Worm (Caenorhabditis elegans): ENCODE measurements around the gene F20A1.4.

Gene F20A1.4

ce11 chrV:7036475-7036874 is 14.8 kb upstream of the F20A1.4 start, which contains the start of gene twk-11:
Gene twk-11 (minus strand): TSS chrV:7036575.
- TF ChIP-seq W03F9.2 (tag; optimal IDR thresholded peaks at IDR 0.05) (no peak), dao-5 (tag; optimal IDR thresholded peaks at IDR 0.05) (no peak), him-1 (tag; optimal IDR thresholded peaks at IDR 0.05) (no peak)

DNA sequence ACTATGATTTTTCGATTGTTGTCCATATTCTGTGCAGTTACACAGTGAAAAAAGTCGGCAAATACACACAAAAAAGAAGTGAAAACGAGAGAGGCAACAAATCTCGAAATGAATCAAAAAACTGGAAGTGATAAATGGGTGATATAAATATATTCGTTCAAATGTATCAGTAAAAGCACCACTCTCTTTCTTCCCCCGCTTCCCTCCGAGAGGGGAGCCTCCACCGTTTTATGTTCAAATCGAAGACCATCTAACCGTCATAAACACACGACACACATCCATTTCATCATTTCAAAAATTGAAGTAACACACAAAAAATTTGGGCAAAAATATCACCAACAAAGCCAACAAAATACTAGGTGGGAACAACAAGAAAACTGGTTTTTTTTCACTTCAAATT is 5.4 kb upstream of the F20A1.4 start, which contains the start of gene F20A1.6:
F20A1.6 (minus strand) TSS at position 101 of the 400 bp plus-strand sequence.
- TF ChIP-seq W03F9.2 (tag; optimal IDR thresholded peaks at IDR 0.05) = no peak
- no peak for TF ChIP-seq dao-5 (tag; optimal IDR thresholded peaks at IDR 0.05)
- no peak for TF ChIP-seq him-1 (tag; optimal IDR thresholded peaks at IDR 0.05)

DNA sequence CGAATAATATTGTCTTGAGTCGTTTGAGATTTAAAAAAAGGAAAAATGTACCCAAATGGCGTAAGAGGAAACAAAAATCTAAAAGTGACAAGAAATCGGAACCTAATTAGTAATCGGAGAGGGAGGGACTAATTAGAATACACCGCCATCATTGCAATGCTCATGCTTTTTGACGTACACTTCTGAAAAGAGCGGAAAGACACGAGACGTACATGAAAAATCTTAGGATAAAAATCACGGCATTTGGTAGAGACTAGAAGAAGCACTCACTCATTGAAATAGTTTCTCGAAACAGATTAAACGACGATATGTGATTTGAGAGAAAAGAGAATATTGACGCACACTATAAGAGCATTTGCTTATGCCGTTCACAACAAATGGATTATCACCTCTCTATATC is 1.3 kb upstream of the F20A1.4 start:
- no peak for TF ChIP-seq W03F9.2 (tag; optimal IDR thresholded peaks at IDR 0.05)
- TF ChIP-seq dao-5 (tag; optimal IDR thresholded peaks at IDR 0.05) = no peak
- TF ChIP-seq him-1 (tag; optimal IDR thresholded peaks at IDR 0.05) = no peak

- TF ChIP-seq W03F9.2 (tag; optimal IDR thresholded peaks at IDR 0.05) (no peak), dao-5 (tag; optimal IDR thresholded peaks at IDR 0.05) (no peak), him-1 (tag; optimal IDR thresholded peaks at IDR 0.05) (no peak)
Measured at ce11 chrV:7017059-7017458, 4.6 kb downstream of the F20A1.4 start, which contains the start of gene srsx-32. Gene srsx-32 (plus strand): TSS chrV:7017359.

- no peak for TF ChIP-seq W03F9.2 (tag; optimal IDR thresholded peaks at IDR 0.05)
- no peak for TF ChIP-seq him-1 (tag; optimal IDR thresholded peaks at IDR 0.05)
- TF ChIP-seq dao-5 (tag; optimal IDR thresholded peaks at IDR 0.05) = no peak
Measured at ce11 chrV:7015872-7016271, 5.8 kb downstream of the F20A1.4 start, which contains the start of gene C33G8.13. Gene C33G8.13 (minus strand): TSS chrV:7015972.

ce11 chrV:7012617-7013016 is 9.1 kb downstream of the F20A1.4 start, which contains the start of gene srw-127:
Gene srw-127 (plus strand): TSS chrV:7012917.
- no peak for TF ChIP-seq dao-5 (tag; optimal IDR thresholded peaks at IDR 0.05)
- no peak for TF ChIP-seq him-1 (tag; optimal IDR thresholded peaks at IDR 0.05)
- TF ChIP-seq W03F9.2 (tag; optimal IDR thresholded peaks at IDR 0.05) = no peak

DNA sequence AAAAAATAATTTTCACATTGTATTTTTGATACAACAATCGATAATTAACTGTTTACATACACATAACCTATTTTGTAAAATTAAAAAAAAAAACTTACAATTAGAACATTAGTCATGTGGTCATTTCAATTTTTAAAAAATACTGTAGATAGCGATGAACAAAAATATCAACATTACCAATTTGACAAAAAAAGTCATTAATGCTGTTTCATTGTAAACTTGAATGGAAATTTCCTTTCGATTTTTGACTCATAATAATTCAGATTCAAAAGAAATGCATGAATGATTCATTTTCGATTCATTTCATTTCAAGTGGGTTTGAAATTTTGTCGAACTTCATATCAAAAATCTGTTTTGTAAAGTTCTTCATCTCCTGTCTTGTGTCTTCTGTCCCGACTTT is 12.2 kb downstream of the F20A1.4 start, which contains the start of gene C33G8.2:
C33G8.2 (plus strand) TSS at position 301 of the 400 bp plus-strand sequence.
- no peak for TF ChIP-seq dao-5 (tag; optimal IDR thresholded peaks at IDR 0.05)
- no peak for TF ChIP-seq W03F9.2 (tag; optimal IDR thresholded peaks at IDR 0.05)
- no peak for TF ChIP-seq him-1 (tag; optimal IDR thresholded peaks at IDR 0.05)

DNA sequence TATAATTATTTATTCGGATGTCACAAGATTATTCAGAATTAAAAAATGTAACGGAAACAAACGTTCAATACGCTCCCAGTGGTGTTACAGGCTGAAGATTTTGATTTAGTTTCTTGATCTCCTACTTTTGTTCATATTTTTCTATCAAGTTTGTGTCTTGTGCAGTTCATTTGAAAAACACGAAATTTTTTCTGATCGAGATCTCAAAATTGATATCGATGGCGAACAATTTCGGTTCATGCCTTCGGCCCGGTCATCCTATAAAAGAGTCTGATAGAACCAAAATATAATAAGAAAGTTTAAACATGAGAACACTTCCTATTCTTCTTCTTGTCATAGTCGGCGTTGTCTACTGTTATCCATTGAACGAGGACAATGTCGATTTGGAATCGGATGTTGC is 14.4 kb downstream of the F20A1.4 start, which contains the start of gene drd-10:
drd-10 (plus strand) TSS at position 301 of the 400 bp plus-strand sequence.
- TF ChIP-seq W03F9.2 (tag; optimal IDR thresholded peaks at IDR 0.05) (no peak), him-1 (tag; optimal IDR thresholded peaks at IDR 0.05) (no peak), dao-5 (tag; optimal IDR thresholded peaks at IDR 0.05) (no peak)

ce11 chrV:7005964-7006363 is 15.7 kb downstream of the F20A1.4 start, which contains the start of gene spig-10:
Gene spig-10 (plus strand): TSS chrV:7006264.
- TF ChIP-seq him-1 (tag; optimal IDR thresholded peaks at IDR 0.05) = no peak
- no peak for TF ChIP-seq dao-5 (tag; optimal IDR thresholded peaks at IDR 0.05)
- TF ChIP-seq W03F9.2 (tag; optimal IDR thresholded peaks at IDR 0.05) = no peak

DNA sequence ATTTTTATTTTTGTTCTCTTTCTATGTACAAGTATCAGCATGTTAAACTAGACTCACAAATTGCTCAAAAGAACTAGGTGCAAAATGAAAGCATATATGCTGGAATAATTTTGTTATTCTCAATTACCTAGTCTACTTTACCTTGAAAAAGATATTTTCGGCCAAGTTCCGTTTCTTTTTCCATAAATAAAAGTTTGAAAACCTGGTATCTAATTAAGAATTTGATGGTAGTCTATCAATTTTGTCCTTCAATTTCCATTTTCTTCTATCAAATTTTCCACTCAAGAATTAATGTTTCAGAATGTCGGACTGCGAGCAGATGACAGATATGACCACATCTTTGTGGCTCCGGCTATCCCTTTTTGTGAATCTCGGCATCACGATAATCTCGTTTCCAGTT is 17.8 kb downstream of the F20A1.4 start, which contains the start of gene srab-4:
srab-4 (plus strand) TSS at position 301 of the 400 bp plus-strand sequence.
- TF ChIP-seq dao-5 (tag; optimal IDR thresholded peaks at IDR 0.05) = no peak
- no peak for TF ChIP-seq him-1 (tag; optimal IDR thresholded peaks at IDR 0.05)
- TF ChIP-seq W03F9.2 (tag; optimal IDR thresholded peaks at IDR 0.05) = no peak

- TF ChIP-seq him-1 (tag; optimal IDR thresholded peaks at IDR 0.05) (no peak), W03F9.2 (tag; optimal IDR thresholded peaks at IDR 0.05) (no peak), dao-5 (tag; optimal IDR thresholded peaks at IDR 0.05) (no peak)
Measured at ce11 chrV:7000734-7001133, 20.9 kb downstream of the F20A1.4 start.

DNA sequence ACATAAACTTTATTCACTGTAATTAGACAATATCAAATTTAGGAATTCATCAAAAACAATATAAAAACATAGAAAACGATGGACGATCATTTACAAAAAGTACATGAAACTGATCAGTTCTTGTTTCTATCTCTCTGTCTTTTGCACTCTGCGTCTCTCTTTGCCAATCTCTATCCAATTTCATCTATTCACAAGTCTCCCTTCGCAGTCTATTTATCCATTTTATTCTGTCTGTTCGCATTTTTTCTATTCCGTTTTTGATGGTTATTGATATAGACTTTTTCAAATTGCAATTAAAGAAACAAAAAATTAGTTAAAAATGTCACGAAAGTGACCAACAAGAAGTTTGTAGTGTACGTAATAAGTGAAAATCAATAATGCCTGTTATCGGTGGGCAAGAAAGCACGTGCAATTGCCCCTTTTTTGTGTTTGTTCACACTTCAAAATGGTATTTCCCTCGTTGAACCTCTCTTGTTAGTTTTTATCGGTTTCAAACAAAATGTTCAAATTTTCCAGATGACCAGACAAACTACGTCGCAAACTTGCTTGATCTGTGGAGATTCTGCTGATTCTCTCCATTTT is 23.3 kb downstream of the F20A1.4 start, which contains the start of gene nhr-42:
nhr-42 (plus strand) TSS at position 517 of the 582 bp plus-strand sequence.
- TF ChIP-seq him-1 (tag; optimal IDR thresholded peaks at IDR 0.05) = no peak
- no peak for TF ChIP-seq dao-5 (tag; optimal IDR thresholded peaks at IDR 0.05)
- no peak for TF ChIP-seq W03F9.2 (tag; optimal IDR thresholded peaks at IDR 0.05)

DNA sequence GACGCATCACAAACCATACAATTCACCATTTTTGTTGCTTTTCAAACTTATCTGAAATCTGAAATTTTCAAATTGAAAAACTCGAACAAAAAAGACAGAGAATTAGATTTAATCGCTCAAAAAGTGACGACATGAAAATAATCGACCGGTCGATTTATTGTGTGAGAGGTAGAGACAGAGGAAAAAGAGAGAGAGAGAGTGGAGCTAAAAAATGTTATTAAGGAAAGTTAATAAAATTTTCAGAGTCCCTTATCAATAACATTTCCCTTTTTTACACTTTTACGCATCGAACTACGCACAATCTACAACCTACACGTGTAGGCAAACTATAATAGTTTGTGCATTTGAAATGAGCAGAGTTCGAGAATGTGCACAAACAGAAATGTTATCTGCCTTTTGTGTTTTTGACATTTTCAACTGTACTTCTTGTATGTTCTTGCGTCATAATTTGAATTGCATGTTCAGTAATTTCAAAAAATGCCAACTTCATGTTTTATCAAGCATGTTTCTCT is 24.6 kb downstream of the F20A1.4 start, which contains the start of gene nhr-107:
nhr-107 (minus strand) TSS at position 51 of the 512 bp plus-strand sequence.
- TF ChIP-seq him-1 (tag; optimal IDR thresholded peaks at IDR 0.05) = no peak
- no peak for TF ChIP-seq dao-5 (tag; optimal IDR thresholded peaks at IDR 0.05)
- TF ChIP-seq W03F9.2 (tag; optimal IDR thresholded peaks at IDR 0.05) = no peak

- no peak for TF ChIP-seq W03F9.2 (tag; optimal IDR thresholded peaks at IDR 0.05)
- TF ChIP-seq dao-5 (tag; optimal IDR thresholded peaks at IDR 0.05) = no peak
- TF ChIP-seq him-1 (tag; optimal IDR thresholded peaks at IDR 0.05) = no peak
Measured at ce11 chrV:6993999-6994398, 27.7 kb downstream of the F20A1.4 start.
